Worm (Caenorhabditis elegans) whole organism, midembryonic: Measurements from ENCODE around the gene F18E3.11.

Experiments used
- T22C8.4 ChIP-seq: fragments of 200-800 bp; sonication (Bioruptor generic); IDR thresholded peaks from 2 replicates; pipeline ENCODE4 v1.3.6; 2022; ENCODE audit warnings: missing genetic modification characterization, missing compliant biosample characterization
- cog-1 ChIP-seq: sonication (generic microtip); optimal IDR thresholded peaks from 2 replicates; lab custom pipeline; 2016; ENCODE audit warnings: missing genetic modification characterization, missing compliant biosample characterization
- flt-1 ChIP-seq: fragments of 200-800 bp; sonication (Bioruptor generic); IDR thresholded peaks from 2 replicates; pipeline ENCODE4 v1.3.6; 2022; ENCODE audit warnings: missing genetic modification characterization, missing compliant biosample characterization
- klf-2 ChIP-seq: fragments of 200-800 bp; sonication (Bioruptor generic); conservative IDR thresholded peaks from 2 replicates; pipeline ENCODE4 v1.3.6; 2022; ENCODE audit warnings: missing genetic modification reagents, missing genetic modification characterization, missing compliant biosample characterization
- med-1 ChIP-seq: sonication (generic microtip); optimal IDR thresholded peaks from 2 replicates; lab custom pipeline; 2017; ENCODE audit warnings: missing genetic modification characterization, mild to moderate bottlenecking, missing compliant biosample characterization, antibody characterized with exemption, missing genetic modification reagents; ENCODE audit not compliant: insufficient read depth
- ref-1 ChIP-seq: fragments of 200-800 bp; sonication (Bioruptor generic); conservative IDR thresholded peaks from 2 replicates; pipeline ENCODE4 v1.3.6; 2022; ENCODE audit warnings: missing genetic modification reagents, missing genetic modification characterization, missing compliant biosample characterization
- tab-1 ChIP-seq: fragments of 200-800 bp; sonication (Bioruptor generic); IDR thresholded peaks from 2 replicates; pipeline ENCODE4 v1.3.6; 2022; ENCODE audit warnings: missing genetic modification characterization, missing compliant biosample characterization
- ztf-23 ChIP-seq: fragments of 200-800 bp; sonication (Bioruptor generic); IDR thresholded peaks from 2 replicates; pipeline ENCODE4 v1.3.6; 2022; ENCODE audit warnings: missing genetic modification reagents, missing genetic modification characterization, missing compliant biosample characterization
- ztf-29 ChIP-seq: fragments of 200-800 bp; sonication (Bioruptor generic); IDR thresholded peaks from 2 replicates; pipeline ENCODE4 v1.3.6; 2022; ENCODE audit warnings: missing genetic modification reagents, missing genetic modification characterization, missing compliant biosample characterization

F18E3.11 gene

ce11 chrV:7439807-7440206, 26.5 kb downstream of the F18E3.11 start, which contains the start of gene try-13:
Gene try-13 (plus strand): TSS chrV:7440107.
- TF ChIP-seq ztf-23 (no peak), med-1 (no peak), cog-1 (no peak), T22C8.4 (no peak), ztf-29 (GFP tag; lab: Robert Waterston, UW) (no peak), tab-1 (GFP tag; lab: Robert Waterston, UW) (no peak), klf-2 (GFP tag; lab: Robert Waterston, UW) (no peak), flt-1 (GFP tag; lab: Robert Waterston, UW) (no peak), ref-1 (no peak)

- peak; percentile 79; the same call in 1 of the 2 replicates for TF ChIP-seq ztf-23
- TF ChIP-seq ztf-29 (GFP tag; lab: Robert Waterston, UW): peak; percentile 39; the same call in 1 of the 2 replicates
- TF ChIP-seq ref-1: peak; percentile 46; the same call in 1 of the 2 replicates
- TF ChIP-seq klf-2 (GFP tag; lab: Robert Waterston, UW): peak; percentile 79
- TF ChIP-seq flt-1 (GFP tag; lab: Robert Waterston, UW): 0 out of 2 replicates have a peak, but pooled peaks have one; percentile 27
Observed at ce11 chrV:7443480-7443879, 30.2 kb downstream of the F18E3.11 start.

- 0 out of 2 replicates have a peak, but pooled peaks have one; percentile 40 for TF ChIP-seq tab-1 (GFP tag; lab: Robert Waterston, UW)
Observed at ce11 chrV:7444331-7444730, 31.0 kb downstream of the F18E3.11 start, which contains the start of gene nhr-141. Gene nhr-141 (plus strand): TSS chrV:7444661.

ce11 chrV:7446965-7447364, 33.7 kb downstream of the F18E3.11 start, which contains the start of gene F25E5.5:
Gene F25E5.5 (plus strand): TSS chrV:7447265.
- no peak for TF ChIP-seq ztf-29 (GFP tag; lab: Robert Waterston, UW)
- TF ChIP-seq ref-1: no peak
- TF ChIP-seq tab-1 (GFP tag; lab: Robert Waterston, UW): no peak

- TF ChIP-seq flt-1 (GFP tag; lab: Robert Waterston, UW): no peak
- no peak for TF ChIP-seq cog-1
- TF ChIP-seq ref-1: no peak
- TF ChIP-seq T22C8.4: no peak
Observed at ce11 chrV:7449303-7449827, 36.1 kb downstream of the F18E3.11 start, which contains the start of gene try-12. Gene try-12 (plus strand): TSS chrV:7449353.

- TF ChIP-seq ztf-23 (no peak), T22C8.4 (no peak), klf-2 (GFP tag; lab: Robert Waterston, UW) (no peak), med-1 (no peak), tab-1 (GFP tag; lab: Robert Waterston, UW) (no peak), ztf-29 (GFP tag; lab: Robert Waterston, UW) (no peak), ref-1 (no peak), flt-1 (GFP tag; lab: Robert Waterston, UW) (no peak), cog-1 (no peak)
Observed at ce11 chrV:7451421-7451820, 38.1 kb downstream of the F18E3.11 start, which contains the start of gene try-11. Gene try-11 (plus strand): TSS chrV:7451721.

- TF ChIP-seq ztf-23 (no peak), ztf-29 (GFP tag; lab: Robert Waterston, UW) (no peak), cog-1 (no peak), tab-1 (GFP tag; lab: Robert Waterston, UW) (no peak), T22C8.4 (no peak)
Observed at ce11 chrV:7454236-7454635, 41.0 kb downstream of the F18E3.11 start, which contains the start of gene try-8. Gene try-8 (minus strand): TSS chrV:7454336.

ce11 chrV:7455008-7455407, 41.7 kb downstream of the F18E3.11 start, which contains the start of gene F25E5.2:
Gene F25E5.2 (plus strand): TSS chrV:7455308.
- TF ChIP-seq T22C8.4 (no peak), ztf-29 (GFP tag; lab: Robert Waterston, UW) (no peak), flt-1 (GFP tag; lab: Robert Waterston, UW) (no peak), ztf-23 (no peak), klf-2 (GFP tag; lab: Robert Waterston, UW) (no peak), med-1 (no peak), ref-1 (no peak), tab-1 (GFP tag; lab: Robert Waterston, UW) (no peak), cog-1 (no peak)

- TF ChIP-seq ztf-23 (no peak), ref-1 (no peak), flt-1 (GFP tag; lab: Robert Waterston, UW) (no peak), cog-1 (no peak), klf-2 (GFP tag; lab: Robert Waterston, UW) (no peak), med-1 (no peak), T22C8.4 (no peak), ztf-29 (GFP tag; lab: Robert Waterston, UW) (no peak), tab-1 (GFP tag; lab: Robert Waterston, UW) (no peak)
Observed at ce11 chrV:7460898-7461297, 47.6 kb downstream of the F18E3.11 start, which contains the start of gene srh-92. Gene srh-92 (minus strand): TSS chrV:7460998.
